Worm (Caenorhabditis elegans): ENCODE results near the gene sym-4.

sym-4 gene

DNA sequence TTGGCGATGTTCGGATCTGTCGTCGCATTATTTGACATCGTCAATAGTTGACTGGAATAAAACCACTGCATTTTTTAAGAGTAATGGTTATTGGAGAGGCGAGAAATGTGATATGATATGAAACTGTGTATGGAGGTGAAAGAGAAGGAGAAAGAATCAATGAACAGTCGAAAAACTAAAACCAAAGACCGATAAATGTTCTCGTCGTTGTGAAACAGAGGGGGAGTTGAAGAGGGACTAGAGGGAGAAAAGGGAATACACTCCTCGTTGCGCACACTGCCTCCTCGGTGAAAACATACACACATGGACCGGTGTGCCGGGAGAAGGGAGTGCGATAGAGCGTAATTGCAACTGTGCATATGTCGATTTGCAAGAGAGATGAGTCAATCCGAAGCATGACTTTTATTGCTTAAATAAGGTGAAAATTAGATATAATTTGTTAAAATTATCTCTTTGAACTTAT is at the start of gene sym-4:
TSS of gene sym-4 (minus strand) at position 51 of the 463 bp plus-strand sequence.
- TF ChIP-seq unc-62 (GFP tag; optimal IDR thresholded peaks at IDR 0.05), result no peak

DNA sequence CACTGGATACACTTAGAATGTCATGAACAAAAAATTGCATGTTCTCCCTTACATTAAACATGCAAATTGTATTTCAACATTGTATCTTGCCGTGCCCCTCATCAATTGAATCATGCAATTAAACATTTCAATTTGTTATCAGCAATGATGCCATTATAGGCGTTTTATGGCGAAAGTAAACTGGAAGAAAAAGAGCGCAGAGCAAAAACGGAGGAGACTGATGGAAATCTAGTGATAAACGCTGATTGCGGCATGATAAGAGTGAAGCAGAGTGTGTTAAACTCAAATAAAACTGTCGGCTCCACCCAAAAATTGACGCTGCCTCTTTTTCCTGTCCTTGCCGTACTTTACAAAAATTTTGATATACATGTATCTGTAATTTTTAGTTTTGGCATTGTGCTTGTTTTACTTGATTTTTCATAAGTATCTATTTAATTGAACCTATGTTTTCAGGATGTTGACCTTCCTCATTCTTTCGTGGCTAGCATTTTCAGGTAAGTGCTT is 45.2 kb upstream of the sym-4 start, which contains the start of gene K06G5.1:
TSS of gene K06G5.1 (plus strand) at position 454 of the 504 bp plus-strand sequence.
- TF ChIP-seq unc-62 (GFP tag; optimal IDR thresholded peaks at IDR 0.05), result no peak

DNA sequence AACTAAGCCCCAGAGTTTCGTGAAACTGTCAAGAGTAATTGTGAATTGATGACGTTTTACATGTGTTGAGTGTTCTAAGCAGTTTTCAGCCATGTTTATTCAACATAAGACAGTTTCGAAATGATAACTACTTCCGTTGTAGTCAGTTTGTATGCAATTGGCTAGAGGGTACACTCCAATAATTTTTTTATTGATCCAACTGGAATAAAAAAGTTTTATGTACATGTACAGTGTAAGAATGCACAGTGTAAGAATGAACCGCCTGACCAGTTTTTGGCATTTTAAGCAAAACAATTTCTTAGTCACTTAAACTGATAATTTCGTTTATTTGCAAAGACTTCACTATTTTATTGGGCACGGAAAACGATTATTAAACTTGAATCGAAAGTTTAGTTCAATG is 43.9 kb upstream of the sym-4 start:
- TF ChIP-seq unc-62 (GFP tag; optimal IDR thresholded peaks at IDR 0.05), result no peak

DNA sequence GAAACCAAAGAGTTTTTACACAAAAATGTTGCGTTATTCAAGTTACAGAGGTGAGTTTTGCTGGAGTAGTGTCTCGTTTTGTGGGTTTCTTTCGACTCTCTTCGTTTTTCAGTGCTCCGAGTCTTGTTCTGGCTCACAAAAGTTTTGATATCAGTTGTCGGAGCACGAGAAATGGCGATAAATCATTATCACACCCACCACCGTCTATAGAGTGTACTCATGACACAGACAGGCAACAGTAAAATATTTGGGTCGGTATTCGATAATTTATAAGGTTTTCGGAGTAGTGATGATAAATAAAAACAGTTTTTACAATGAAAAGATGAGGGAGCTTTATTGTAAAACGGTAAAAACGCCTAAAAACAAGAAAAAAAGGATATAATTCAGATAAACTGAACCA is 38.5 kb upstream of the sym-4 start, which contains the start of gene ceh-37:
TSS of gene ceh-37 (minus strand) at position 59 of the 400 bp plus-strand sequence.
- TF ChIP-seq unc-62 (GFP tag; optimal IDR thresholded peaks at IDR 0.05), result no peak

DNA sequence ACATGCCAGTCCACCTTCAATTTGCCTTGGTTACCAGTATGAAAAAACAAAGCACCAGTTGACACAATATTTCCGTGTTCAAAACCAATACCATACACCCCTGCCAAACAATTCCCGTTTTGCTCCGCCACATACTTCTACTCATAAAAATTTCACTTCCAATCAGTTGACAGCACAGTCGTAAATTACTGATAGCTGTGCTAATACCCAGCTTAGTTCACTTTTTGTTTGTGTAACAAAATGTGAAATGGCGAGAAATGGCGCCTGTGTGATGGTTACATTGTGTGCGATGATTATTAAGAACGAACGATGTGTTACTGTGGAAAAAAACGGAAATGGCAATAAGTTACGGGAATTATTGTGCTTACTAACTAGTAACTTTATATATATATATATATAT is 36.9 kb upstream of the sym-4 start:
- no peak for TF ChIP-seq unc-62 (GFP tag; optimal IDR thresholded peaks at IDR 0.05)

DNA sequence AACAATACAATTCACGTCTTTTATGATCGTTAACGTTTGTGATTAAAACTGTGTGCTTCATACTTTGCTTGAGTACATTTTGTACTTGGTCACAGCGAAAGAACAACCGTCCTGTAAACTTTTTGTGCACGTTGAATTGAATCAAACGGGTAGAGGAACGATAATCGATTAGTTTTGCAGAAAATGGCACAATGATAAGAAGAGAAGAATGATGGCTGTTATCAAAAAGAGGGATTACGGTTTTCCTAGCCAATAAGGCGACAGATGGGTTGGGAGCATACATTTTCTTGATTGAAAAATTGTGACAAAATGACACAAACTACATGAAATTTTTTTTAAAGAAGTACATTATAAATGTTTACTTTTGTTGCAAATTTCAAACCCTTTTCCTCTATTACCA is 24.8 kb upstream of the sym-4 start:
- TF ChIP-seq unc-62 (GFP tag; optimal IDR thresholded peaks at IDR 0.05), result no peak

DNA sequence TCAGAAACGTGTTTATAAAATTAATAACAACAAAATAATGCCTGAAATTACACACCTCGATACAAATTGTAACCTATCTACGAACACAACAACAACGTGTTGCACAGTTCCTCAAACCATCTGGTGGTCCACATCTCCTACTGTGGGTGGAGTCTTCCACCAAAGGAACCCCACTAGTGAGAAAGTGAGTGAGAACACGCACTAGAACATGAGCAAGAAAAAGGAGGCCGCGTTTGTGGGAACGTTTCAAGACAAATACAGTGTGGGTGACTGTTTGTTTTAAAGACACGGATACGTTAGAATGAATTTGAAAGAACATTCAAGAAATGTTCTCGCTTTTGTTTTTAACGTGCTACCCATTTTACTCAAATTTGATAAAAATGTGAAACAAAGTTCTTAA is 17.0 kb upstream of the sym-4 start, which contains the start of gene ceh-36:
TSS of gene ceh-36 (minus strand) at position 101 of the 400 bp plus-strand sequence.
- TF ChIP-seq unc-62 (GFP tag; optimal IDR thresholded peaks at IDR 0.05), result no peak

DNA sequence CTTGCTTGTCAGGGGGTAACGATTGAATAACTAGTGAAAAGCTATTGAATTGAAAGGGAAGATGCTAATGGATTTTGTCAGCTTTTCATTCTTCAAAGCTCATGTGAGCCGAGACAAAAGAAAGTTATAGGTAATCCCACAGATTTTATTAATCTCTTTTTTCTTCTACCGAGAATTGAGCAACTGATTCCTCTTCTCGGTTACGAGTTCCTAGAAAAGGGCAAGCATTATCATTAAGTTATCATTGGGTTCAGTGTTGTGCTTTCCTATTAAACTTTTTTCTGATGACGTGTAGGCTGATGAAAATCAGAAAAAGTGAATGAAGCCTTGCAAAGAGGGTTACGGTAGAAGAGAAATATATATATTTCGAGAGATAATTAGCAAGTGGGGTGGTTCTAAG is 16.2 kb upstream of the sym-4 start:
- no peak for TF ChIP-seq unc-62 (GFP tag; optimal IDR thresholded peaks at IDR 0.05)

DNA sequence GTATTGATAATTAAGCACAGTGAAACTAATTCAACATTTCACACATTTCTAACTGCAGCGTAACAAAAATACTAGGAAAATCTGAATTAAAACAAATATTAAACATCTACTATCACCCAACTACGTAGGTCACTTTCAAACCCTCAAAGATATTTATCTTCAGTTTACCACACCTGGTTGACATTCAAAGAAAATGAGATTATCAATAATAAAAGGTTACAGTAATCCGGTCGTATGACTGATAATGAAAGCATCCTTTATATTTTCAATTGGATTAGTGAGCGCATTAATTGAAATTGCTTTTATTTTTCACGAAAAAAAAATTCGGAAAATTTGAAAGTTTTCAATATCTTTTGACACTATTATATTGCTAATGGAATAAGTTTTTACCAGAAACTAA is 13.1 kb upstream of the sym-4 start:
- TF ChIP-seq unc-62 (GFP tag; optimal IDR thresholded peaks at IDR 0.05), result no peak

DNA sequence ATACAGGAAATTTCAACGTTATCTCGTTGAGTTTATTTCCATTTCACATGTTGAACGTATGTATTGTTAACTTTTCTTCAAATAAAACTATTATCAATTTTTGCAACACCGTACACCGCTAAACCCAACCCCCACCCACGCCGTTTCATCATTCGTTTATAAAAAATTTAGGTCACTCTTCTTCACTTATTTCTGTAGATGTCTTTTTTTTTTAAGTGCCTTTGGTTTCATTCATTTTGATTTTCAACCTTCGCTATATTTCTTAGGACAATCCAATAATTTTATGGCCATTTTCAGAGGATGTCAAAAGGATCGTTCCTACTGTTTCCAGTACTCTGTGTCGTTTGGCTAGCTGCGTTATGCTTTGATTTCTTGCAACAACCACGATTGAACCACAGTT is 10.7 kb upstream of the sym-4 start, which contains the start of gene C37E2.3:
TSS of gene C37E2.3 (plus strand) at position 301 of the 400 bp plus-strand sequence.
- TF ChIP-seq unc-62 (GFP tag; optimal IDR thresholded peaks at IDR 0.05), result no peak

DNA sequence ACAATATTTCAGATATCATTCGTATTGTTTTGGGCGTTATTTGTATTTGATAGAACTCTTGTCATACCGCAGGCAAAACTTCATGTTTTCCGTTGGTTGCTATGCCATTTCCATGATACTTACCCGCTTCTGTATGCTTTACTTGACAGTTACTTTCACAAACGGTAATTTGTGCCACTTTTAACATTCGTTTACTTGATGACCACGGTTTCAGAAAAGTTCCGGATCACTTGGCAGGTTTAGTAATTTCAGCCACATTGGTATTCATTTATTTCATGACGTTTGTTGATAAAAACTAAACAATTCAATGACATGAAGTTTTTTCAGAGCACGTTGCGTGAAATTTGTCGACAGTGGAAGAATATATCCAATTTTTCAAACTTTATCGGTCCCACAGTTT is 10.1 kb upstream of the sym-4 start:
- no peak for TF ChIP-seq unc-62 (GFP tag; optimal IDR thresholded peaks at IDR 0.05)

DNA sequence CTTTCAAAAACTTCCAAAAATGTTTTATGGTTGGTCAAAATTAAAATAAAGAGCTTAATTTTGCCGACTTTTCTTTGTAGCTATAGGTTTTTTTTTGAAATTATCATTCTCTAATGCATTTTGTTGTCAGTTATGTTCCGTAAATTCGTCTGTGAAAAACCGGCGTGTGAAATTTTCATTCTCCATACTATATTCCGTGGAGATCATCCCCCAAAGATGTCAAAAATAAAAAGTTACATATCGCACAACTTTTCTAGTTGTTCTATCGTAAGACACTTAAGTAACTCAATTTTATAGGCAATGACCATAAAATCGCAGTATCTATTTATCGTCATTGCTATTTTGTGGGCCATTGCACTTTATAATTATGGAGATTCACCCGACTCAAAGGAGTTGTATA is 9.3 kb upstream of the sym-4 start, which contains the start of gene C37E2.10:
TSS of gene C37E2.10 (plus strand) at position 301 of the 400 bp plus-strand sequence.
- no peak for TF ChIP-seq unc-62 (GFP tag; optimal IDR thresholded peaks at IDR 0.05)

DNA sequence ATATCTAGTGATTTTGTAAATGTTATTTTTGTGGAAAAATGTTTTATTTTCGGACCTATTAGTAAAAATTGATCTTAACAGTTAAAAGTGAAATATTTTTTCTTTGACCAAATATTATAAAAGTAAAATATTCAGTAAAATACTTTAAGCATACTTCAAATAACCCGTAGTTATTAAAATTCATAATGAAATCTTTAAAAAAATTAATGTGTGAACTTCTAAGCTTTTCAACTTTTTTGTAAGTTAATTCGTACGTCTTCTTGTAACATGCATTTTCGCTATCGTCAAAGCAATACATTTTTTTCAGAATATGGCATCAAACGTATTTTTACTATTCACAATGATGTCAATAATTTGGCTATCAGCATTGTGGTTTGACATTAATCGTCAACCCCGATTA is 6.3 kb upstream of the sym-4 start, which contains the start of gene C37E2.2:
TSS of gene C37E2.2 (plus strand) at position 301 of the 400 bp plus-strand sequence.
- no peak for TF ChIP-seq unc-62 (GFP tag; optimal IDR thresholded peaks at IDR 0.05)

DNA sequence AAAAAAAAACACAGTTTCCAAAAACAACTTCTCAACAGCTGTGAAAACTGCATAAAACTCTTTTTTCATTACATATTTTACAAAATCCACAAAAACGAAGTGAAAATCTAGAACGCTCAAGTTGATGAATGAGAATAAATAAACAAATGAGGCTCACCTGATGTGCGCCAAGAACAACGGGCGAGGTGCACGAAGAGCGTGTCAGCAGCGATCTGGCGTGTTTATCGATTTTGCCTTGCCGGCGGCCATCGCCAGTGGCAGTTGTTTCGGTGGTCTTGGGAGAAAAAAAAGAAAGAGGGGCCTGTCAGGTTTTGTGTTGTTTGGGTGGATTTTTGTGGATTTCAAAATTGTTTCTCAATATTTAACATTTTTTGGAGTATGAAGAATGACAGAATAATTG is 4.4 kb upstream of the sym-4 start, which contains the start of gene idhb-1:
TSS of gene idhb-1 (minus strand) at position 214 of the 400 bp plus-strand sequence.
- no peak for TF ChIP-seq unc-62 (GFP tag; optimal IDR thresholded peaks at IDR 0.05)

DNA sequence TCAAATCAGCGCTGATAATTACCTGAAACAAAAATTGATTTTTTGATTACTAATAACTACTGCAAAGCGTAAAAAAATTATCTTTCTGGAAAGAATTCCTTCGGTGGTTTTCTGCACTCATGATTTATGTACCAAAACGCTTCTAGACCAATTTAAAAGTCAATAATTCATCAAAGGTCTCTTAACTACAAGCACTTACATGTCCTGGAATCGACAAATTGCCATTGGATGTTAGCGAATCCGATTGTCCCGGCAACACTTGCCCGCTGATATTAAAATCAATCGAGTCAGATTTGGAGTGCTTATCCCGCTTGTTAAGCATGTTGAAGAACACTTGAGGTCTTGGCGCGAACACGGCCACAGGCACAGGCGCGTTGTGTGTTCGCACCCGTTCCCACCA is 4.3 kb downstream of the sym-4 start:
- no peak for TF ChIP-seq unc-62 (GFP tag; optimal IDR thresholded peaks at IDR 0.05)

DNA sequence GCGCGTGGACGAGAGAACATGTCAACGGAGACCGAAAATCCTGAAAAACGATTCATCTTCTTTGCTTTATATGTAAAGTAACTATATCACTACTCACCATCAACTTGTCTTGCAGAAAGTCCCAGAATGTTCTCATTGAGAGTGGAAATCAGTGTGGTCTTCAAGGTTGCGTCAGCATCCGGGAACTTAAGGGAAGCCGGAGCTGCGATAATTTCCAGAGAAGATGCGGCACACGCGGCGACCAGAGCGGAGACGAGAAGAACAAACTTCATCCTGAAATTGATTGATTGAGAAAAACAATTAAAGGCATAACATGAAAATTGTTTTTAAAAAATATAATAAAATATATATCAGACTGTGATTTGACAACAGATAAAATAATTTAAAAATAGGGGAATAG is 5.2 kb downstream of the sym-4 start, which contains the start of gene vha-20:
TSS of gene vha-20 (minus strand) at position 273 of the 400 bp plus-strand sequence.
- no peak for TF ChIP-seq unc-62 (GFP tag; optimal IDR thresholded peaks at IDR 0.05)

DNA sequence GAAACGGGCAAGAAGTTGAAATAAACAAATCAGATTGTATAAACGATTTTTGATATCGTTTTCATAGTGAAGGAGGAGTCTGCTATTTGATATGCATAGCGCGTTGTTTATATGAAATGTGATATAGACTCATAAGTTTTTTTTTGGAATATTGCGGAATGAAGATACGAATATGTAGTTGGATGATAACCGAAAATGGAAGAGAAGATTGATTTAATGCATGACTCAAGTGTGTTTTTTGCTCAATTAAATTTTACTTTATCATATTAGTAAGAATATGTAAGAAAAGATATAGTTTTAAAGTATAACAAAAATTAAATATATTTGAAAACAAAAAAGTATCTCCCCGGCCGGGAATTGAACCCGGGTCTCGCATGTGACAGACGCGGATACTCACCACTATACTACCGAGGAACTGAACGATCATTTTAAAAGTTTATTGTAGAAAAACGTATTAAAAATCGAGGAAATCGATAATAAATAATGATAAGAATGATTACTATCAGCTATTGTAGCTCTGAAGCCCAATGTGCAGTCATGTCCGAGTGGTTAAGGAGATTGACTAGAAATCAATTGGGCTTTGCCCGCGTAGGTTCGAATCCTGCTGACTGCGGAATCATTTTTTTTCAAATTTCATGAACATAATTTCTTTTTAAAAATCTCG is 7.6 kb downstream of the sym-4 start, which contains the start of gene lgc-25:
TSS of gene lgc-25 (minus strand) at position 51 of the 664 bp plus-strand sequence.
- no peak for TF ChIP-seq unc-62 (GFP tag; optimal IDR thresholded peaks at IDR 0.05)
